Fruit fly (Drosophila melanogaster): ENCODE results near the gene CG34130.

CG34130 gene

DNA sequence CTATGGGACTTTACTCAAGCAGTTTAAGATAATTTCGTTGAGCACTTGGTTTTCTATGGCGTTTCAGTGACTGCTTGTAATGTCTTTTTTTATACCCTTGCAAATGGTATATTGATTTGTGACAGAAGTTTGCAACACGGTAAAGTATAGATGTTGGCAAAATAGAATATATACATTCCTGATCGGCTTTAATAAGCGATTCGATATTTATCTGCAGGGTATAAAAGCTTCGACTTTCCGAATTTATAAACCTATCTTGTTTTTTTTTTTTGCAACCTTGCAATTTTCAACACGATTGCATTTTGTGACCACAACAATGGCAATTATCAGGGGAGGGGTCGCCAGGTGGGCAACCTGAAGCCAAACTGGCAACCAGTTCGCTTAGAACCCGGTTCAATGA lies 24.5 kb upstream of the CG34130 start:
- TF ChIP-seq Med (GFP tag): peak; percentile 27
- TF ChIP-seq Rx (GFP tag; IDR thresholded peaks at IDR 0.05): no peak

DNA sequence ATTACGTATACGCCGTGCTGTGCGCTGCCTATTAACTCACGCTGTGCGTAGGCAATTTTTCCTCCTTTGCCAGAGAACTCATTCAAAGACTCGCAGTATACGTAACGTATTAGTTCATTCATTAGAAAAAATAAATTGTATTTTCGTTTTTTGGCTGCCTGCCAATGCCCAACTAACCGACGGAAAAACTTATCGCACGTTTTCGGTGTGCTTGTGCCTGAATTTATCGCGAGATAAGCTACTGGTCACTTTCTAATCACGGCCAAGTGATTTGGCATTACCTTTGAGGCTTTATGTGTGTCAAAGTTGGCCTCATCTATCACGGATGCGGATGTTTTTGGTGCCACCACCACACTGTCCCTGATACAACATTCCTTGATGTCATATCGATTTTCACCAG lies 23.2 kb upstream of the CG34130 start:
- TF ChIP-seq tup (GFP tag; optimal IDR thresholded peaks at IDR 0.05): no peak
- TF ChIP-seq CG12299 (tag; optimal IDR thresholded peaks at IDR 0.05): no peak
- TF ChIP-seq CG3995 (GFP tag; optimal IDR thresholded peaks at IDR 0.05): peak; percentile 54
- TF ChIP-seq Pdp1 (GFP tag; optimal IDR thresholded peaks at IDR 0.05): peak in 1 of 2 experiments; percentile 75
- no peak for TF ChIP-seq CG11696 (GFP tag; IDR thresholded peaks at IDR 0.05)
- TF ChIP-seq CG4730 (GFP tag; IDR thresholded peaks at IDR 0.05): no peak
- TF ChIP-seq sd (tag; optimal IDR thresholded peaks at IDR 0.05): peak; percentile 36
- peak; percentile 54; the same call in 1 of the 4 replicates for TF ChIP-seq chinmo (GFP tag; IDR thresholded peaks at IDR 0.05; ENCODE audit: partially characterized antibody)
- TF ChIP-seq CG15269 (tag; optimal IDR thresholded peaks at IDR 0.05): no peak
- no peak for TF ChIP-seq CG8089 (GFP tag; optimal IDR thresholded peaks at IDR 0.05)
- no peak for TF ChIP-seq CG7987 (GFP tag; optimal IDR thresholded peaks at IDR 0.05)
- TF ChIP-seq CG12769 (tag; optimal IDR thresholded peaks at IDR 0.05): peak; percentile 41
- TF ChIP-seq cwo (GFP tag; optimal IDR thresholded peaks at IDR 0.05): peak; percentile 66
- TF ChIP-seq CG4820 (GFP tag; optimal IDR thresholded peaks at IDR 0.05): no peak
- TF ChIP-seq CG3065 (GFP tag; optimal IDR thresholded peaks at IDR 0.05): no peak

DNA sequence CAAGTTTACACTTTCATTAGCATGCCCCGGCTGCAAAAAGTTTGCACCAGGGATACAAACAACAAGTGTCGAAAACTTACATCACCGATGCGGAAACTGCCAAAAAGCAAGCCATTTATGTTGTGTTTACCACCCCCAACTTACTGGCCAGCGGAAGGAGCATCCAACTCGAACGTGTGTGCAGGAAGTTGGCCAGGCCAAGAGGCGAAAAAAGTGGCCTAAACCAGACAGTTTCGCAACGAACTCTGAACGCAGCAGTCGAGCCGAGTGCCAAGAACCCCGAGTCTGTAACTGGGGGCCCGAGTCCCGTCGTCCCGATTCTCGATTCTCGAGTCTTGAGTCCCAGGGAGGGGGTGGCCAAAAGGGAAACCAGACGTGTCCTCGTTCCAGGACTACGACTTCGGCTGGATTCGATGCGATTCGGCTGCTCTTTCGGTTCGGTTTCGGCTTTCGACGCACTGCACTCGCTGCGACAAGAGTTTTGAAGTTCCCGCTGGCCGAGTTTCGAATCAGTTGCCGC lies 5.2 kb upstream of the CG34130 start:
- TF ChIP-seq insv (GFP tag; optimal IDR thresholded peaks at IDR 0.05) (no peak), crol (GFP tag; IDR thresholded peaks at IDR 0.05) (peak; percentile 42), CG3726 (GFP tag; IDR thresholded peaks at IDR 0.05) (no peak), CG7786 (GFP tag; optimal IDR thresholded peaks at IDR 0.05) (no peak), CG3065 (GFP tag; optimal IDR thresholded peaks at IDR 0.05) (no peak), CG17328 (GFP tag; IDR thresholded peaks at IDR 0.05) (no peak), dmrt99B (tag; optimal IDR thresholded peaks at IDR 0.05) (no peak), Sry-δ (GFP tag; optimal IDR thresholded peaks at IDR 0.05) (no peak), CG13894 (tag; optimal IDR thresholded peaks at IDR 0.05) (peak; percentile 84), bcd (GFP tag; optimal IDR thresholded peaks at IDR 0.05) (no peak), Meics (GFP tag; optimal IDR thresholded peaks at IDR 0.05) (no peak), vfl (GFP tag; optimal IDR thresholded peaks at IDR 0.05) (no peak), CG8290 (GFP tag; optimal IDR thresholded peaks at IDR 0.05) (no peak), CG8290 (tag; optimal IDR thresholded peaks at IDR 0.05) (peak in 1 of 2 experiments; percentile 39), Lpt (GFP tag; optimal IDR thresholded peaks at IDR 0.05) (no peak), zen2 (GFP tag; IDR thresholded peaks at IDR 0.05; ENCODE audit: partially characterized antibody) (no peak; the same call in 2 of the 3 replicates), trh (GFP tag; optimal IDR thresholded peaks at IDR 0.05) (no peak), ase (GFP tag; IDR thresholded peaks at IDR 0.05) (no peak), NfI (GFP tag; optimal IDR thresholded peaks at IDR 0.05) (no peak), CG8478 (optimal IDR thresholded peaks at IDR 0.05) (no peak), Adf1 (GFP tag; IDR thresholded peaks at IDR 0.05) (no peak), CG7839 (tag; optimal IDR thresholded peaks at IDR 0.05) (no peak), Deaf1 (tag; optimal IDR thresholded peaks at IDR 0.05) (peak; percentile 95), wdn (GFP tag; IDR thresholded peaks at IDR 0.05) (no peak), unpg (GFP tag; optimal IDR thresholded peaks at IDR 0.05) (no peak), CG5180 (GFP tag; optimal IDR thresholded peaks at IDR 0.05) (peak; percentile 95), Med (GFP tag) (peak; percentile 76), kah (GFP tag; optimal IDR thresholded peaks at IDR 0.05) (no peak)

Data from whole organism, embryonic.